Worm (Caenorhabditis elegans) whole organism, L4/young adult: ENCODE measurements around the gene F11D11.6.

Experiments used
- W03F9.2 ChIP-seq: fragments of 150-350 bp; optimal IDR thresholded peaks from 2 replicates; lab custom pipeline; 2014; ENCODE audit warnings: missing biosample characterization, missing genetic modification characterization
- dao-5 ChIP-seq: sonication (generic microtip); optimal IDR thresholded peaks from 2 replicates; lab custom pipeline; 2016; ENCODE audit warnings: missing genotype, missing genetic modification characterization, moderate library complexity, missing compliant biosample characterization
- him-1 ChIP-seq: sonication (generic microtip); optimal IDR thresholded peaks from 2 replicates; lab custom pipeline; 2016; ENCODE audit warnings: missing genotype, missing genetic modification reagents, missing genetic modification characterization, missing compliant biosample characterization

DNA sequence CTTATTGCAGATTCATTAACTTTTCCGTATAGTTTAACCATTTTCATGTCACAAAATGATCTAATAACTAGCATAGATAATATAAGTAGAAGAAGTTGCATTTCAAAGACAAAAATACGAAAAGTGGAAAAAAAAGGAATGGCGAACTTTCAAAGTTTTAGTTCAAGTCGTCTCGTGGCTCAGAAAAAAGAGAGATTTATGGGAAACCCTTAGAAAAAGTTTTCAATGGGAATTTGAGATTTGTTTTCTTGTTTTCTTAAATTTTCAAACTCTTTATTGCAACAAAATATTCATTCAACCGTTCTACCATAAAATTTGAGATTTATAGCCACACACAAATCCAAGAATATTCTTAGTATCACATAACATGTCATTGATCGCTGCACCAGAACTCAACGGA, 10.8 kb downstream of the F11D11.6 start, which contains the start of gene clec-250:
- no peak for TF ChIP-seq dao-5 (tag; lab: Kevin White, UChicago)
- no peak for TF ChIP-seq him-1 (tag; lab: Kevin White, UChicago)
- no peak for TF ChIP-seq W03F9.2 (tag; lab: Kevin White, UChicago)
